Fruit fly (Drosophila melanogaster): ENCODE results near the gene eIF3e.

eIF3e gene

dm6 chr3L:16752402-16753096 lies 34.2 kb downstream of the eIF3e start (continued):
- TF ChIP-seq Bteb2 (GFP tag; optimal IDR thresholded peaks at IDR 0.05) (no peak), CG14441 (GFP tag; IDR thresholded peaks at IDR 0.05) (no peak)

DNA sequence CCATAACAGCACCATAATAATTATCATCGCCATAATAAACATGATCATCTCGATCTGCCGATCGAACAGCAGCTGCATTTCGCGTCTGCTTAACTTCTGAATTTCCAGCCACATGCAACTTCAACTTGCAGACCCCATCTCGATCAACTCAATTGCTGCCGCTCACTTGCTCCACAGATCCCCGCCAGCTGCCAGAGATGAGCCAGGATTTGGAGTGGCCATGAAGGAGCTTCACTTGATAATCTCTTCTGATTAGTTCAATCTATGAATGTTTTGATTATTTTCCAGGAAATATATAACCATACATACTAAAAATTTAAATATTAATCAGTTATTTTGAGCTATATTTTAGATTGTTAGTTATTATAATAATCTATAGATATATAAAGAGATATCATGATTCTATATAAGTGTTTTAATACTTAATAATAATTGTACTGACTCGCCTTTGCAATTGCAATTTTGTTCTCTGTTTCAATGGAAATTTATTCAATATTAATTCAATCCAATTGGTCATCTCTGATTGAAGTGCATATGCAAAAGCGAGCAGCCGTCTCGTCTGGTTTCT lies 35.2 kb downstream of the eIF3e start:
- no peak for TF ChIP-seq onecut (GFP tag; IDR thresholded peaks at IDR 0.05)
- no peak for TF ChIP-seq Sox102F (GFP tag; optimal IDR thresholded peaks at IDR 0.05)
- no peak for TF ChIP-seq CG2202 (tag; optimal IDR thresholded peaks at IDR 0.05)
- TF ChIP-seq rib (GFP tag; IDR thresholded peaks at IDR 0.05): no peak
- TF ChIP-seq Dfd (GFP tag; optimal IDR thresholded peaks at IDR 0.05): no peak
- no peak for TF ChIP-seq Hr78 (GFP tag; optimal IDR thresholded peaks at IDR 0.05)
- no peak for TF ChIP-seq CG14860 (GFP tag; IDR thresholded peaks at IDR 0.05; ENCODE audit: partially characterized antibody)
- no peak for TF ChIP-seq nmo (GFP tag; optimal IDR thresholded peaks at IDR 0.05)
- TF ChIP-seq sd (tag; optimal IDR thresholded peaks at IDR 0.05): no peak
- no peak for TF ChIP-seq dimm (GFP tag; IDR thresholded peaks at IDR 0.05)
- TF ChIP-seq sr (GFP tag; IDR thresholded peaks at IDR 0.05): no peak
- TF ChIP-seq CG13287 (GFP tag; IDR thresholded peaks at IDR 0.05; ENCODE audit: partially characterized antibody): no peak
- no peak for TF ChIP-seq twi (tag; optimal IDR thresholded peaks at IDR 0.05)
- no peak for TF ChIP-seq CG33213 (GFP tag; optimal IDR thresholded peaks at IDR 0.05)
- TF ChIP-seq Six4 (GFP tag; optimal IDR thresholded peaks at IDR 0.05): no peak

DNA sequence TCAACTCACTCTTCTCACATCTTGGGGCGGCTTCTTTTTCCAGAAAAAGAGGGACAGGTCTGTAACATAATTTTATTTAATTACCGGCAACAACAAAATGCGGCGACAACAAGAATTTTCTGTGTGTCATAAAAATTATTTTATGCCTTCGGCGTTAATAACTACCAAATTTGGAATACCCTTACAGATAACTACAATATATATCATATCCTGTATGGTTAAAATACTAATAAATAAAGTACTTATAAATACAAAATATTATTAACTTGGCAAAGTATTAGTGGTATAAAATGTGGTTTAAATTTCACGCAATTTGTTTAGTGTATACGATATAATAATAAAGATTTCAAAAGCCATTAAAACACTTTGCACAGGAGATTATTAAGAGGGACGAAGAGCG lies 36.0 kb downstream of the eIF3e start:
- TF ChIP-seq D19A (tag; optimal IDR thresholded peaks at IDR 0.05) (peak; percentile 57), CG30431 (GFP tag; optimal IDR thresholded peaks at IDR 0.05) (no peak)

dm6 chr3L:16749726-16750125 lies 37.0 kb downstream of the eIF3e start:
- TF ChIP-seq Fer2 (tag; optimal IDR thresholded peaks at IDR 0.05): no peak
- no peak for TF ChIP-seq dimm (GFP tag; IDR thresholded peaks at IDR 0.05)
- peak; percentile 70 for TF ChIP-seq Blimp-1 (GFP tag; optimal IDR thresholded peaks at IDR 0.05)
- no peak for TF ChIP-seq E2f2 (GFP tag; IDR thresholded peaks at IDR 0.05)
- no peak for TF ChIP-seq CG6813 (GFP tag; optimal IDR thresholded peaks at IDR 0.05)
- no peak for TF ChIP-seq sna (GFP tag; IDR thresholded peaks at IDR 0.05; ENCODE audit: partially characterized antibody)
- TF ChIP-seq CG17359 (tag; optimal IDR thresholded peaks at IDR 0.05): peak; percentile 38
- TF ChIP-seq CG17361 (GFP tag; IDR thresholded peaks at IDR 0.05): peak; percentile 72
- TF ChIP-seq Oli (tag; optimal IDR thresholded peaks at IDR 0.05): peak; percentile 7
- no peak for TF ChIP-seq Hr78 (GFP tag; optimal IDR thresholded peaks at IDR 0.05)
- TF ChIP-seq Eip74EF (GFP tag; optimal IDR thresholded peaks at IDR 0.05): peak in 1 of 2 experiments; percentile 26
- TF ChIP-seq Hmx (GFP tag; optimal IDR thresholded peaks at IDR 0.05): no peak
- TF ChIP-seq Fer1 (GFP tag; optimal IDR thresholded peaks at IDR 0.05): no peak
- no peak for TF ChIP-seq CG10274 (GFP tag; optimal IDR thresholded peaks at IDR 0.05)
- TF ChIP-seq CG2678 (tag; optimal IDR thresholded peaks at IDR 0.05): peak; percentile 54
- peak; percentile 63 for TF ChIP-seq CG11504 (tag; optimal IDR thresholded peaks at IDR 0.05)
- no peak for TF ChIP-seq CG2129 (GFP tag; IDR thresholded peaks at IDR 0.05; ENCODE audit: partially characterized antibody)
- TF ChIP-seq CG6791 (GFP tag; IDR thresholded peaks at IDR 0.05; ENCODE audit: partially characterized antibody): no peak
- no peak for TF ChIP-seq CG3281 (GFP tag; optimal IDR thresholded peaks at IDR 0.05)
- no peak for TF ChIP-seq hkb (optimal IDR thresholded peaks at IDR 0.05)
- peak; percentile 45; the same call in 1 of the 2 replicates for TF ChIP-seq hkb (GFP tag; IDR thresholded peaks at IDR 0.05)
- TF ChIP-seq eyg (GFP tag; optimal IDR thresholded peaks at IDR 0.05): no peak
- TF ChIP-seq lbe (GFP tag; optimal IDR thresholded peaks at IDR 0.05): no peak
- no peak for TF ChIP-seq CG8290 (GFP tag; optimal IDR thresholded peaks at IDR 0.05)
- TF ChIP-seq CG8290 (tag; optimal IDR thresholded peaks at IDR 0.05): no peak
- TF ChIP-seq CG31441 (GFP tag; IDR thresholded peaks at IDR 0.05): peak; percentile 72
- TF ChIP-seq jumu (GFP tag; optimal IDR thresholded peaks at IDR 0.05): no peak
- TF ChIP-seq stwl (tag; optimal IDR thresholded peaks at IDR 0.05): peak; percentile 17
